Fruit fly (Drosophila melanogaster) S2 (cell line): ENCODE data around the gene CG4953.

Experiments
- CG8478 ChIP-seq: fragments of >200 bp; optimal IDR thresholded peaks from 2 replicates; lab custom pipeline; 2018
- CTCF ChIP-seq, 2 experiments: fragments of >200 bp; optimal IDR thresholded peaks; 2 replicates each; lab custom pipeline; 2018

The CG4953 gene

DNA sequence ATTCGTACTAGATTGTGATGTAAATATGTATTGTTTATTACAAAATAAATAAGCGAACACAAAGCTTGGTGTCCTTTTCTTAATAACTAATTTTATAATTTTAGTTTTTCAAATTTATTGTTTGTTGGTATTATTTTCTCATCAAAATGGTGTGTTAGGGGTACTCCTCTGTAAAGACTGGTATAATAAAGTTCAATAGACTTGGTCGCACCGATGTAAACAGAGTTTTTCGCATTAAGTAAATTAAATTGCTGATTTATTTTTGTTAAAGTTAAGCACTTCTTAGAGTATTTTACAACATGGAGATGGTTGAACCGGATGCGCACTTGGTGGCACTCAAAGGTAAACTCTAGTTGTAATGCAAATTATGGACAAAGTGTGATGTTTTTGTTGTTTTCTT is at the start of gene CG4953:
Gene CG4953 (plus strand): TSS at position 193 of the 400 bp plus-strand sequence.
- TF ChIP-seq CTCF (optimal IDR thresholded peaks at IDR 0.05; lab: Kevin White, UChicago) (no peak), CG8478 (lab: Kevin White, UChicago) (no peak)

DNA sequence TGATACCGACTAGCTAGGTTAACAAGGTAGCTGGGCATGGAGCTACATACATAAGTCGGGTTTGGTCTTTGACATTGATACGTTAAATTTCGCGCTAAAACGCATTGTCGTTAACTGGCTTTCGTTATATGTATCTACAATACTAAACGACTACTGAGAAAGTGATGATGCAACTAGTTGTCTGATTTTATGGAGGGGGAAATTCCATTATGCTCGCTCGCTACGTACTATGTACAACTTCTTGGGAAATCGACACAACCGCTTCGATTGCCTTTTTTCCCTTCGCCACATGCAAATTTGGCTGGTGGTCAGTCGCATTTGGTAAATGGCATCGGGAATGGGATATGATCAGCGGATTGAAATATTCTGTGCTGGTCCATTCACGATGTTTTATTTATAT is 46.5 kb upstream of the CG4953 start:
- TF ChIP-seq CTCF (optimal IDR thresholded peaks at IDR 0.05; lab: Kevin White, UChicago) (no peak), CG8478 (lab: Kevin White, UChicago) (no peak)

DNA sequence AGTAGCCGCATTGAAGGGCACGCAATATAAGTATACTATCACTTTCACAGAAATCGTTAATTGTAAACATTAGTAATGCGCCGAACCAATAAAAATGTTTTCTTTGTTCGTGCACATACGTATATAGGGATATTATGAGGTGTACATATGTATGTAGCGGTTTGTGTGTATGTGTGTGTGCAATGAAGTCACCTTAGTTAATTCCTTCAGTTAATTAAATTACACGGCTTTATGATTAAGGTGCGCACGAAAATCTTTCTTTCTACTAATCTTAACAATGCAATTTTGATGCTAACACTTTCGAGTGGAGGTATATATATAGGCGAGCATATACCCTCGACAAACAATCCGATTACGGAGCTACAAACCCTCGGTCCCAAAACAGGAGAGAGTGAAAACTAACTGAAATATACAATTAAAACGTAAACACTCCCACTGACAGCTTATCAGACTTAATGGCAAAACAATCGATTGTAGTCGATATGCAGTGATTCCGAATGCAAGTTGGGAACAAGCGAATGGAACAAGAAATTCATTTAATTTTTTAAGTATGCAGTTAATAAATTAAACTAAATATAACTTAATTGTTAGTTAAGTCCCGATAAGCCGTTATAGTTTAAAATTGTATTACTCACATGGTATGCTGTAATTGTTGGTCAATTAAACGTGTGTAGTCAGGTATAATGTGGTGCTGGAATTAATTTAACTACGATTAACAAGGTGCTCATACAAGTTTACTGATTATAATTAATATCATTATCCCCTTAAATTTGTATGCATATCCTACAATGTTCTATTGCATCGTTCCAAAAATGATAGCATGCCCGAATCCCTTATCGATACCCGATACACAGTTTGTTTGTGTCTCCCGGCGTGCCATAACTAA is 45.8 kb upstream of the CG4953 start, which contains the start of the genes Npc1a and Prosalpha6:
Gene Npc1a (minus strand): TSS at position 716 of the 886 bp plus-strand sequence.
Gene Prosalpha6 (plus strand): TSS at position 851 of the 886 bp plus-strand sequence.
- TF ChIP-seq CG8478 (lab: Kevin White, UChicago): no peak
- TF ChIP-seq CTCF (optimal IDR thresholded peaks at IDR 0.05; lab: Kevin White, UChicago): no peak

DNA sequence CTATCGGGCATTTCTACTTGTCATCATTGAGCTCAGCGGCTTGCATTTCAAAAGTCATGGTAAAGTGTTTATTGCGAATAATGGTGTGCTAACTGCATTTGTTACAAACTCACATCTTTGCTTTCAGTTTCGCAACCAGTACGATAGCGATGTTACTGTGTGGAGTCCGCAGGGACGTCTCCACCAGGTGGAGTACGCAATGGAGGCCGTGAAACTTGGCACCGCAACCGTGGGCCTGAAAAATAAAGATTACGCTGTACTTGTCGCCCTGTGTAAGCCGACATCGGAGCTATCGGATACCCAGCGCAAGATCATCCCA is 45.2 kb upstream of the CG4953 start:
- TF ChIP-seq CG8478 (lab: Kevin White, UChicago) (no peak), CTCF (optimal IDR thresholded peaks at IDR 0.05; lab: Kevin White, UChicago) (no peak)

DNA sequence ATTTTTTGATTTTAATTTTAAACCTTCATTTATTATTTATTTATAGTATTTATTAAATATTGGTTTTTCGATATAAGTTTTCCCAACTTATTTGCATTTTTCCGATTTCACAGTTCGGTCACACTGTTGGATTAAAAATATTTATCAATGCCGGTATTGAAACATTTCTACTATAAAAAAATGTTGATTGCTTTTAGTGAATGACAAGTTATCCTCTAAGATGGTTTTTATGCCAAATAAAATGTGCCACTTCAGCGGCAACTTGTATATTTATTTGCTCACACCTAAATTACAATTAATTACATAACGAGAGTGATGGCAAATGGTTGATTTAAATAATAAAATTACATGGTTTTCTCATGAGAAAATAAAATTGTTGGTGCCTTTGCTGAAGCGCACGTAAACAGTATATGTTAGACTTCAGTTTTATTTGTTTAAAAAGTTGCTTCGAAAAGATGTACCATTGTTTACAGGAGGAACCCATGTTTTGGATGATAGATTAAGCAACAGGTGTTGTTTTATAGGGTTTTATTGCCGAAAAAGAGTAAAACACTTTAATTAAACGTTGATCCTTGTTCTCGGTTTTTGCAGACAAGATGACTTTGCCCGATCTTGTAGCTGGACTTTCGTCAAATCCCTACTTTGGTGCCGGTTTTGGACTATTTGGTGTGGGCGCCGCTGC is 43.8 kb upstream of the CG4953 start, which contains the start of gene Bcs1:
Gene Bcs1 (plus strand): TSS at position 108 of the 682 bp plus-strand sequence.
- TF ChIP-seq CG8478 (lab: Kevin White, UChicago) (no peak), CTCF (optimal IDR thresholded peaks at IDR 0.05; lab: Kevin White, UChicago) (no peak)

DNA sequence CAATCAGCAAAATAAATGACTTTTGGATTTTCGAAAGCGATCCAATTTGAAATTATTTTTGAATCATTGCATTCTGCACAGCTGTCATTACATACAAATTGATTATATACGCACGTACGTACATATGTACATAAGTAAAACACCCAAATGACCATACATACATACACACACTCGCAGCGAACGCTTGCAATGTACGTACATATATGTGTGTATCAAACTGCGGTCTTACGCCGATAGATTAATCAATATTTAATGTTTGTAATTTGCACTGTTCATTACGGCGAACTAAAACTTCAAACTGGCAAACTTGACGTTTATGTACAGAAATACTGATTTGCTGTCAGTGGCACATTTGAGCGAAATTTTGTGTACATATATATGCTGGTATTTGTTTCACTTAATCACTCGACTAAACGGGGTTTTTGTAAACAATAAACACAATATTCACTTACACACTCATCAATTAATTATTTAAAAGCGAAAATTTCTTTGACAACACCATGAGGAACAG is 40.2 kb upstream of the CG4953 start:
- TF ChIP-seq CTCF (optimal IDR thresholded peaks at IDR 0.05; lab: Kevin White, UChicago) (no peak), CG8478 (lab: Kevin White, UChicago) (no peak)

DNA sequence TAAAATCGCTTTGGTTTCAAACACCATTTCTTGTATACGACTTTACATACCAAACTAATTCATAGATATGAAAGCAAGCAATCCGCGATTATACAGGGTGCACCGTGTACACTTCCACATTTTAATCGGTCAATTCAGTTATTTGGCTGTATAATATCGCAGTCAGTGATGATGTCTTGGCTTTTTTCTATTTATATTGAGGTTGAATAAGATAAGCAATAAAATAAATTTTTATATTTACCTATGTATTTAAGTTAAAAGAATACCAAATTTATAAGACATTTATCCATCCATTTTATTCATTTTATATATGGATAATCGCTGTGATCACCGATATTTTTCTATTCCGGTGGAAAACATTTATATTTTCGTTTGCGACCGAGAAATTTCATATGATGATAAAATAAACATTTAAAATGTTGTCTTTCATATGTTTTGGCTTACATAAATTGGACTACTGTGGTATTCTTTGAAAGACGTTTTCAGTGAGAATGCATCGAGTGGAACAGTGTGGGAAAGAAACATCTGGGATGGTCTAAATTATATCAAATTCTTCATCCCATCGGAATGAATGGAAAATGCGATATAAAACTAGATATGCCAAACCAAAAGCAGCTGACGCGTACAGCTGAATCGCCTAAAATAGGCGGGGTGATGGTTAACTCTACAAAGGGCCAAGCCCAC is 39.6 kb upstream of the CG4953 start, which contains the start of gene CG5708:
Gene CG5708 (minus strand): TSS at position 85 of the 684 bp plus-strand sequence.
- no peak for TF ChIP-seq CTCF (optimal IDR thresholded peaks at IDR 0.05; lab: Kevin White, UChicago)
- no peak for TF ChIP-seq CG8478 (lab: Kevin White, UChicago)

DNA sequence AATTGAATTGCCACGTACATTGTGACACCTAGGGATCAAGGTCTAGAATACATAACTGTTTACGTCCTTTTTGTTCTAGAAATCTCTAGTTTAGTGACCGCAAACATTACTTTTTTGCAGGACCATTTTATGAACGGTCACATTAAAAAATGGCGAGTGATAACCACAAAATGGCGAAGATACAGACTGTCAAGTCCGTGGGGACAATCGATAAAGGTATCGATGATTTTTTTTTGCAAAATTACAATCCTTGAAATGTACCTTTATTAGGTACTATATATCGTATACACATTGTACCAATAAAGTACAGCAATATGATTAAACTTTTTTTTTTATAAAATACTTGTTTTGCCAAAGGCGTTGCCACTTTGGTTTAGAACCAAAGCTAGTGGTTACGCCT is 36.0 kb upstream of the CG4953 start:
- TF ChIP-seq CG8478 (lab: Kevin White, UChicago) (no peak), CTCF (optimal IDR thresholded peaks at IDR 0.05; lab: Kevin White, UChicago) (no peak)

DNA sequence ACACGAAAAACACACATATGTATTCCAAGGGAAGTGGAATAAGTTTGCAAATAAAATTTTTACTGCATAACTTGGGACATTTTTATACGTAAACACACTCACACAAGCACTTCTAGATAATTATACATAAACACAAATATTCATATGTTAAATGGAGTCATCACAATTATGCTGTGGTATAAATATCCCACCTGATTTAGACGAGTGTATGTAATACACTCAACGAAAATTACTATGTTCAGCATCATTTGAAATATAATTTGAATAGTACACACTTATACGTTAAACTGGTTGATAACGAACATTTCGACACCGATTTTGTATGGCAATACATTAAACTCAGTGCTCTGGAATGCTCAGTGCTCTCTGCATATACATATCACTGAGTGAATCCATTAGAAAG is 35.4 kb upstream of the CG4953 start:
- TF ChIP-seq CTCF (optimal IDR thresholded peaks at IDR 0.05; lab: Kevin White, UChicago) (no peak), CG8478 (lab: Kevin White, UChicago) (no peak)

DNA sequence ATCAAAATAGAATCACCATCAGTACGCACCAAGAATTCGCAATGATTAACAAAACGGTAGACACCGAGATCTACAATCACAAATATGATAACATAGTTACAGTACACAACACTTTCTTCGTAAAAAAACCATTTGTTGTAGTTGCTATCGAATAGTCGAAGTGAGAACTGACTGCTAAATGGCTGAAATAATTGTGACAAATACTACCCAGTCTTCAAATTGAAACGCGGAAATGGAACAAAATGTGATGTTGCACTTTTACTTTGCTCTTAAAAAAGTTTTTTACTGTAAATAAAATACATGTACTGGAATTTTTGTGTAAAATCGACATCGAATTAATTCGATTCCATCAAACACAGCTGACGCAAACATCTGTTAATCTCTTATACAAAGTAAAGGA is 35.0 kb upstream of the CG4953 start, which contains the start of gene ova:
Gene ova (minus strand): TSS at position 183 of the 400 bp plus-strand sequence.
- TF ChIP-seq CG8478 (lab: Kevin White, UChicago): no peak
- no peak for TF ChIP-seq CTCF (optimal IDR thresholded peaks at IDR 0.05; lab: Kevin White, UChicago)

DNA sequence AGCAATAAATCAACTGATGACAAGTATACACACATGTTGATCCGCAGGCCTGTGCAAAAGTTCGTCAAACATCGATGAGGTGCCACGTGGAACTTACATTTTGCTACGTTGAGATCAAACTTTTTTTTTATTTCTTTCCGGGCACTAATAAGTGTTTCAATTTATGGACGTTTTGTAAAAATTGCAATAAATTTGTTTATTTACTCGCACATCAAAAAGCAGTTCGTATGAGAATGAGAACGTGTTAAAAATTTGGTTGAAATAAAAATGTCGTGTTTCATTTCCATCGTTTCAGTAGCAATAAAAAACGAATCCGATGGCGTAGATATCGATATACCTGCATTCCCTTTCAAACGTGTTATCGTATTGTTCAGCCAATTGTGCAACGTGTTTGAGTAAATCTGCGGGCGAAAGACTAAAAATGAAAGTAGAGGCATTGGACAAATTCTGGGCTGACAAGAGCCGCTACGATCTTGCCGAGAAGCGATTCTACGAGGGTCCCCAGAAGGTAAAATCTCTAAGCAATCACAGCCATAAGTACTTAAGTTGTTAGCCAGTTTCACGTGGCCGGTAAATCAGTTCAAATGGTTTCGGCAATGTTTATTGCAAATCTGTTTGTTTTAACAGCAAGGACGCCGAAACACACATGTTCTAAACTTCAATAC is 34.2 kb upstream of the CG4953 start, which contains the start of gene eEF1delta:
Gene eEF1delta (plus strand): TSS at position 356 of the 665 bp plus-strand sequence.
- no peak for TF ChIP-seq CTCF (optimal IDR thresholded peaks at IDR 0.05; lab: Kevin White, UChicago)
- no peak for TF ChIP-seq CG8478 (lab: Kevin White, UChicago)

DNA sequence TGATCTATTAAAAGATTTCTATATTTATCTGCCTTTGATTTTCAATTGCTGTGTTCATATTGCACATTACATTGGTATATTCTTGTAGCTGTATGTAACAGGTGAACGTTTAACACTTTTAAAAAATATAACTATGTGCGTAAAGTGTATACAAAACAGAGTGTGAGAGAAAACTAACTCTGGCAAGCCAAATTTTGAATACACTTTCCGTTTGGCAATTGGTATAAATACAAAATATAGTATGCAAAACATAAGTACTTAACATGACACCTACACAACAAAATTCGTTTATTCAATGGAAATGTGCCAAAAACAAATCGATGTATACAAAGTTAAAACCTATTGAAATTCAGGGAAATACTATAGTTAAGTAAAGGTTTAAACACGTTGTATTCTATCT is 33.7 kb upstream of the CG4953 start:
- TF ChIP-seq CG8478 (lab: Kevin White, UChicago) (no peak), CTCF (optimal IDR thresholded peaks at IDR 0.05; lab: Kevin White, UChicago) (no peak)

DNA sequence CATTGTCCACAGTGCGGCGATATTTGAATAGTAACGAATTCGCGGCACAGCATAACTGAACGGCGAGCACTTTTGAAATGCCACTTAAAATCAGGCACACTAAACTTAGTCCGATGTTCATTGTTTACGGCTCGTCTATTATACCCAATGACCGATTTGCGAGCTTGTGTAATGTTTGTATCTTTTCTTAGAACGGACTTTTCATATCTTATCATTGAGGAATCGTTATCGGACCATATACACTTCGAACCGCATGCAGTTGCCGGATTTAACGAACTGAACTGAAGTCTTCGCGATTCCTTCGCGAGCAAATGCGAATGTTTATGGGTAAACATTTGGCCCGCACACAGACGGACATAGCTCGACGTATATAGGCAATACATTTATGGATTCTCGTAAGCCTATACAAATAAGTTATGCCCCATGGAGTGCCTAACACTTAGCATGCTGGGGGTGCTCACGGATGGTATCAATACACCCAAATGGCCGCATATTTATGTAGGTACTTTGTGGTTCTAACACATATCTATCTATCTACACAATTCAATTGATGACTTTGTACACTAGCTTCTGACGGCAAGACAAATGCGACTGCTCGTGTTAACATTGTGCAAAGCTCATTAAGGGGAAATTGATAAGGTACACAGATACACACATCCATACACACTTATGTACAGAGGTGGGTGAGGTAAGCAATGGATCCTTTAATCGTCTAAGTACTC is 28.6 kb upstream of the CG4953 start, which contains the start of gene mthl15:
Gene mthl15 (minus strand): TSS at position 593 of the 722 bp plus-strand sequence.
- TF ChIP-seq CG8478 (lab: Kevin White, UChicago) (no peak), CTCF (optimal IDR thresholded peaks at IDR 0.05; lab: Kevin White, UChicago) (no peak)
